Worm (Caenorhabditis elegans): ENCODE measurements around the gene F25E5.9.
A peak's percentile ranks its signal among the peaks of the same experiment; 100 is the strongest.

Gene F25E5.9

ce11 chrV:7454236-7454635 is 16.5 kb upstream of the F25E5.9 start, which contains the start of gene try-8:
Gene try-8, minus strand, starts transcription at chrV:7454336.
- no peak for TF ChIP-seq ztf-22 (GFP tag; optimal IDR thresholded peaks at IDR 0.05)
- TF ChIP-seq ceh-100 (GFP tag; IDR thresholded peaks at IDR 0.05) = no peak
- no peak for TF ChIP-seq athp-1 (tag; optimal IDR thresholded peaks at IDR 0.05)

ce11 chrV:7451421-7451820 is 13.7 kb upstream of the F25E5.9 start, which contains the start of gene try-11:
Gene try-11, plus strand, starts transcription at chrV:7451721.
- no peak for TF ChIP-seq xnd-1 (tag; optimal IDR thresholded peaks at IDR 0.05)
- no peak for TF ChIP-seq repo-1 (tag; optimal IDR thresholded peaks at IDR 0.05)
- no peak for TF ChIP-seq madf-10 (tag; optimal IDR thresholded peaks at IDR 0.05)
- TF ChIP-seq zim-3 (tag; optimal IDR thresholded peaks at IDR 0.05) = no peak
- TF ChIP-seq let-607 (tag; optimal IDR thresholded peaks at IDR 0.05) = no peak
- TF ChIP-seq tbp1 (GFP tag; optimal IDR thresholded peaks at IDR 0.05) = no peak
- TF ChIP-seq efl-1 (GFP tag; optimal IDR thresholded peaks at IDR 0.05) = no peak
- TF ChIP-seq ztf-26 (tag; optimal IDR thresholded peaks at IDR 0.05) = no peak
- TF ChIP-seq F52B5.7 (tag; optimal IDR thresholded peaks at IDR 0.05) = no peak
- no peak for TF ChIP-seq ekl-4 (GFP tag; IDR thresholded peaks at IDR 0.05)
- no peak for TF ChIP-seq lsy-27 (tag; optimal IDR thresholded peaks at IDR 0.05; ENCODE audit: borderline replicate concordance, insufficient read depth)
- no peak for TF ChIP-seq ztf-22 (GFP tag; optimal IDR thresholded peaks at IDR 0.05)
- TF ChIP-seq snpc-1.1 (tag; optimal IDR thresholded peaks at IDR 0.05; ENCODE audit: insufficient read depth) = no peak
- no peak for TF ChIP-seq ccch-3 (GFP tag; optimal IDR thresholded peaks at IDR 0.05)

- no peak for TF ChIP-seq ztf-3 (GFP tag; optimal IDR thresholded peaks at IDR 0.05)
- TF ChIP-seq sea-2 (GFP tag; IDR thresholded peaks at IDR 0.05) = no peak
- TF ChIP-seq B0019.2 (GFP tag; conservative IDR thresholded peaks at IDR 0.05) = no peak
- TF ChIP-seq ama-1 (optimal IDR thresholded peaks at IDR 0.05) = no peak
- no peak for TF ChIP-seq ama-1 (GFP tag; optimal IDR thresholded peaks at IDR 0.05)
- no peak for TF ChIP-seq F57A8.1 (GFP tag; optimal IDR thresholded peaks at IDR 0.05)
- TF ChIP-seq hsf-1 (GFP tag; IDR thresholded peaks at IDR 0.05) = no peak
Observed at ce11 chrV:7449303-7449827, 11.6 kb upstream of the F25E5.9 start, which contains the start of gene try-12. Gene try-12, plus strand, starts transcription at chrV:7449353.

- TF ChIP-seq ztf-22 (GFP tag; optimal IDR thresholded peaks at IDR 0.05) (no peak), K12H6.12 (tag; optimal IDR thresholded peaks at IDR 0.05) (no peak), nfyb-1 (GFP tag; IDR thresholded peaks at IDR 0.05) (no peak), Y53F4B.3 (GFP tag; IDR thresholded peaks at IDR 0.05) (no peak), cebp-1 (GFP tag; IDR thresholded peaks at IDR 0.05) (no peak), cebp-1 (tag; optimal IDR thresholded peaks at IDR 0.05) (peak; percentile 4), akir-1 (GFP tag; optimal IDR thresholded peaks at IDR 0.05) (no peak), hsf-1 (GFP tag; IDR thresholded peaks at IDR 0.05) (no peak)
Observed at ce11 chrV:7446965-7447364, 9.2 kb upstream of the F25E5.9 start, which contains the start of gene F25E5.5. Gene F25E5.5, plus strand, starts transcription at chrV:7447265.

- peak; percentile 65; the same call in 1 of the 2 replicates for TF ChIP-seq madf-3 (GFP tag; IDR thresholded peaks at IDR 0.05)
- TF ChIP-seq egrh-3 (GFP tag; IDR thresholded peaks at IDR 0.05) = peak; percentile 55
Observed at ce11 chrV:7444331-7444730, 6.6 kb upstream of the F25E5.9 start, which contains the start of gene nhr-141. Gene nhr-141, plus strand, starts transcription at chrV:7444661.

Data from whole organism, young adult.